Worm (Caenorhabditis elegans): Measurements from ENCODE around the gene chil-22.
"Not testable (repeated sequence)": the region's sequence is repeated elsewhere in the genome, so short reads cannot be mapped to it uniquely, and the experiment has no call there.

ce11 chrII:9459462-9459861, 6.5 kb downstream of the chil-22 start, which contains the start of gene R09D1.14:
- TF ChIP-seq tab-1 (GFP tag; IDR thresholded peaks at IDR 0.05); ref-1 (GFP tag; conservative IDR thresholded peaks at IDR 0.05): not testable (repeated sequence)
